Fruit fly (Drosophila melanogaster): ENCODE measurements around the gene CG14431.

dm6 chrX:6973340-6973739, 65.3 kb downstream of the CG14431 start, which contains the start of gene CG3040:
- TF ChIP-seq OdsH (GFP tag; optimal IDR thresholded peaks at IDR 0.05) (no peak), CG9705 (GFP tag; optimal IDR thresholded peaks at IDR 0.05) (no peak), Mio (GFP tag; optimal IDR thresholded peaks at IDR 0.05) (no peak), usp (GFP tag; optimal IDR thresholded peaks at IDR 0.05) (no peak), pan (optimal IDR thresholded peaks at IDR 0.05) (no peak), Vsx2 (GFP tag; optimal IDR thresholded peaks at IDR 0.05; ENCODE audit: partially characterized antibody) (no peak), HLH106 (tag; optimal IDR thresholded peaks at IDR 0.05) (peak; percentile 15), N (GFP tag; optimal IDR thresholded peaks at IDR 0.05) (no peak), ey (GFP tag; optimal IDR thresholded peaks at IDR 0.05) (no peak), Dfd (GFP tag; optimal IDR thresholded peaks at IDR 0.05) (no peak), dsf (GFP tag; optimal IDR thresholded peaks at IDR 0.05; ENCODE audit: borderline replicate concordance) (no peak), GATAd (GFP tag; optimal IDR thresholded peaks at IDR 0.05) (no peak), Jra (GFP tag; optimal IDR thresholded peaks at IDR 0.05) (peak; percentile 6)
